Worm (Caenorhabditis elegans) whole organism, mixed stage, embryonic: Measurements from ENCODE around the gene T13F2.2.
"Not testable (repeated sequence)": the region's sequence is repeated elsewhere in the genome, so short reads cannot be mapped to it uniquely, and the experiment has no call there.

ENCODE experiments used
- elt-3 ChIP-seq: fragments of 150-350 bp; optimal IDR thresholded peaks from 2 replicates; lab custom pipeline; 2014; ENCODE audit warnings: missing biosample characterization, missing genetic modification characterization
- ham-2 ChIP-seq: fragments of 200-800 bp; sonication (Bioruptor generic); optimal IDR thresholded peaks from 2 replicates; lab custom pipeline; 2018; ENCODE audit warnings: mild to moderate bottlenecking, missing genetic modification characterization, missing compliant biosample characterization
- lsy-2 ChIP-seq: fragments of 150-350 bp; optimal IDR thresholded peaks from 2 replicates; lab custom pipeline; 2014; ENCODE audit warnings: missing biosample characterization, missing genetic modification characterization
- nhr-76 ChIP-seq: sonication (generic microtip); optimal IDR thresholded peaks from 2 replicates; lab custom pipeline; 2017; ENCODE audit warnings: missing biosample characterization, missing genetic modification characterization
- pha-4 ChIP-seq: fragments of 150-350 bp; optimal IDR thresholded peaks from 2 replicates; lab custom pipeline; 2018; ENCODE audit warnings: missing biosample characterization, missing genetic modification reagents, missing genetic modification characterization
- snpc-4 ChIP-seq: fragments of 150-350 bp; optimal IDR thresholded peaks from 2 replicates; lab custom pipeline; 2014; ENCODE audit warnings: missing biosample characterization, missing genetic modification characterization
- unc-39 ChIP-seq: fragments of 150-350 bp; optimal IDR thresholded peaks from 2 replicates; lab custom pipeline; 2014; ENCODE audit warnings: missing biosample characterization, missing genetic modification characterization

DNA sequence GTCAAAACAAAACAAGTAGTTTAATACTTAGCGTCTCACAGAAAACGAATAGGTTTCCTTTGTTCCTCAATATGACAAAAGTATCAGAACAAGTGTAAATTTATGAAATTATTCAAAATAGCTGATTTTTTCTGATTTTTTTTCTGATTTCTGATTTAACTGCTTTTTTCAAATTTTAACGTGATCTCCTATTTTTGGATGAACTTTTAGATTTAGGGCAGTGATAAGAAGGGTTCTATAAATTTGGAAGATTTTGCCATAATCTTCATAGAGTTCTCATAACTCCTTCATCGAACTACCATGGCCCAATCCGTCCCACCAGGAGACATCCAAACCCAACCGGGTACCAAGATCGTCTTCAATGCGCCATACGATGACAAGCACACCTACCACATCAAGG lies 27.4 kb downstream of the T13F2.2 start, which contains the start of gene msp-78:
- TF ChIP-seq ham-2 (GFP tag; lab: Kevin White, UChicago); unc-39 (tag; lab: Kevin White, UChicago); pha-4 (tag; lab: Kevin White, UChicago); snpc-4 (tag; lab: Kevin White, UChicago); lsy-2 (tag; lab: Kevin White, UChicago); nhr-76 (tag; lab: Kevin White, UChicago); elt-3: not testable (repeated sequence)
